Worm (Caenorhabditis elegans) whole organism, L2 larva: ENCODE data around the gene ZK945.4.

ENCODE experiments used
- ZK546.5 ChIP-seq: sonication (generic microtip); optimal IDR thresholded peaks from 2 replicates; lab custom pipeline; 2017; ENCODE audit warnings: missing biosample characterization, missing genetic modification characterization
- ceh-82 ChIP-seq: fragments of 150-350 bp; optimal IDR thresholded peaks from 2 replicates; lab custom pipeline; 2014; ENCODE audit warnings: missing biosample characterization, missing genetic modification characterization
- lsy-2 ChIP-seq, 2 experiments: fragments of 150-350 bp in 1 of 2; sonication (generic microtip) in 1 of 2; optimal IDR thresholded peaks; 2 replicates each; lab custom pipeline; 2014 to 2017; ENCODE audit warnings: missing biosample characterization in 2 of 2, missing genetic modification characterization in 2 of 2
- nhr-23 ChIP-seq: fragments of 150-350 bp; optimal IDR thresholded peaks from 2 replicates; lab custom pipeline; 2014; ENCODE audit warnings: missing biosample characterization, missing genetic modification reagents, missing genetic modification characterization
- skn-1 ChIP-seq: sonication (generic microtip); optimal IDR thresholded peaks from 2 replicates; lab custom pipeline; 2017; ENCODE audit warnings: missing biosample characterization, missing genetic modification characterization

DNA sequence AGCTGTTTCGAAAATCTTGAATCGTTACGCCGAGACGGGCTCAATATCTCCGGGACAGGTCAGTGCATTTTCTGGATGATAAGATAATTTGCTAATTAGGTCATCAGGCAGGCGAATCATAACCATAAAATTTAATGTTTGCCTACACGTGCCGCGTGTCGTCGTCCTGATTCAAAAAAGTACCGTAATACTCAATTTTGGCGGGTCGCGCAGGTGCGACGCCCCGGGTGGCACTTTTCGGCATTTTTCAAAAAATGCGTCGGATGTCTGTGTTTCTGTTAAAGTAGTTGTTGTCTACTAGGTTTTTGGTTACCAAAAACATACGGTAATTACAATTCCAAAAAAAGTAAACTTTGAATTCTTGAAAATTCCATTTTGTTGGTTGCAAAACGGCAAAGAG is 42.0 kb upstream of the ZK945.4 start:
- TF ChIP-seq ZK546.5 (tag; lab: Kevin White, UChicago) (no peak), ceh-82 (no peak), nhr-23 (tag; lab: Kevin White, UChicago) (no peak), lsy-2 (tag; optimal IDR thresholded peaks at IDR 0.05; lab: Kevin White, UChicago) (no peak), skn-1 (tag; lab: Kevin White, UChicago) (no peak)
